Fruit fly (Drosophila melanogaster): Measurements from ENCODE around the gene trn.

DNA sequence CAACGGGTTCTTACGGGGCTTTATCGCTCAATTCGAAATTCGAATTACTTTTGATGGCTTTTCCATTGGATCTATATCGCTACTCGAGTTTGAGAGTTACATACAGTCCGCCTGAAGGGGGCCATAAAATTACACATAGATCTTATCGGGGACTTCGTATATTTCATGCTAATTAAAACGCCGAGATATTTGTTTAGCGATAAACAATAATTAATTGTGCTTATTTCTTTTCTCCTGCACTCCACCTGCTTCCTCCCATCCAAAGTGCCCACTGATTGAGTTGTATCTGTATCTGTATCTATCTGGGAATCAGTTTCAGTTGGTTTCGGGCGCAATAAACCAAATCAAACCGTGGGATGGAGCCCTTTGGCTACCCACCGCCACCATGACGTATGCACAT, 48.5 kb upstream of the trn start:
- TF ChIP-seq CG8478 (optimal IDR thresholded peaks at IDR 0.05) (no peak), CTCF (optimal IDR thresholded peaks at IDR 0.05) (no peak)

Data from S2 (cell line).